Worm (Caenorhabditis elegans): ENCODE results near the gene T27A1.3.
"Not testable (repeated sequence)": the region's sequence is repeated elsewhere in the genome, so short reads cannot be mapped to it uniquely, and the experiment has no call there.

T27A1.3 gene

DNA sequence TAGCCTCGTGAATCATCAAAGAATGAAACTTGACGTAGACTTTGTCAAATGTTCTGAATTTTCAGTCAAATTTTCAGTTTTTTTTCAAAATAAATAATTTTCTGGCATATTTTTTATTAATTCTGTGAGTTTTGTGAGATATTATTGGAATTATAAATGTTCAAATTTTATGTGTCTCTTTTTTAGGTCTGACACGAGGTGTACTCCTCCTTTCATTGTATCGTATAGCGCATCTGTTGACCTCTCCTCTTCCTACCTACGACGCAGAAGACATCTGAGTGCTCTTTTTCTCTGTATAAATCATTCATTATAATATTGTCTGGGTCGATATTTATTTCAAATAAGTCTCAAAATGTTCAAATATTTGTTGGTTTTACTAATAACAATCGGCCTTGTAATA, at the start of gene T27A1.3:
TSS of gene T27A1.3 (plus strand) at position 301 of the 400 bp plus-strand sequence.
- not testable (repeated sequence) for TF ChIP-seq lsy-2 (tag; optimal IDR thresholded peaks at IDR 0.05); unc-55 (GFP tag; optimal IDR thresholded peaks at IDR 0.05); Y55F3AM.14 (GFP tag; optimal IDR thresholded peaks at IDR 0.05)

DNA sequence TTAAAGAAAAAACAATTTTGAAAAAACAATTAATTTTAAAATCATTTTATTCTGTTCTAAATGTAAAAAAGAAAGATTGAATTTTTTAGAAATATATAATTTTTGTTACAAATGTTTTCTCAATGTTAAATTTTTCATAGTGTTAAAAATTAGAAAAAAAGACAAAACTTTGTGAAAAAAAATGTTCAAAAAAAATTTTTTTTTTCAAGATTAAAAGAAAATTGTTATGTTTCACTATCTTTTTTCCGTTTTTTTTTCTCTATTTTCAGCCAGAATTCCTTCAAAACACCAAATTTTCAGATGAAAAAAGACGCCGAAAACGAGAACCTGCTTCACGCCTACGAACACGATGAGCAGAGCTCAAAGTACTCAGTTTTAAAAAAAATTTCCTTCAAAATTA, 40.2 kb upstream of the T27A1.3 start, which contains the start of gene sms-5:
TSS of gene sms-5 (plus strand) at position 301 of the 400 bp plus-strand sequence.
- no peak for TF ChIP-seq mdl-1 (tag; optimal IDR thresholded peaks at IDR 0.05)
- no peak for TF ChIP-seq elt-1 (tag; optimal IDR thresholded peaks at IDR 0.05)

DNA sequence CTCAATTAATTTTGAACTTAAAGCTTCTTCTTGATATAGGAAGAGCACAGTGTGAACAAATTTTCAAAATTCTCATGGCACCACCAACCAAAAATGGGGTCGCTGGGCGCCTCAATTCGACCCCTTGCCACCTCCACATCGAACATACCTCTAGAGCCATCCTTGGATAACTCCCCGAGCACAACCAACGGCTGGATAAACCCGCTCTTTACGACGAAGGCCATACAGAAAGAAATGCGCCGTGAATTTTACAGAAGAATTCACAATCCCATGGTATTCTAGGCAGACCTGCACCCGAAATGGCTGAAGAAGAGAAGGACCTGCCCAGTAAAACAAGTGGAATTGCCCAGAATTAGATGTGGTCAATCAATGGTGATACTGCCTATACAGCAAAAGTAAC, 32.7 kb upstream of the T27A1.3 start:
- TF ChIP-seq ZK546.5 (tag; optimal IDR thresholded peaks at IDR 0.05), result no peak
- TF ChIP-seq nhr-77 (tag; optimal IDR thresholded peaks at IDR 0.05), result no peak

- no peak for TF ChIP-seq sma-9 (GFP tag; optimal IDR thresholded peaks at IDR 0.05)
- TF ChIP-seq sma-9 (tag; optimal IDR thresholded peaks at IDR 0.05), result no peak
- peak; percentile 30 for TF ChIP-seq crh-2 (tag; optimal IDR thresholded peaks at IDR 0.05)
- peak; percentile 39 for TF ChIP-seq F13H6.1 (tag; optimal IDR thresholded peaks at IDR 0.05)
- no peak for TF ChIP-seq ceh-82 (tag; optimal IDR thresholded peaks at IDR 0.05)
- TF ChIP-seq elt-1 (tag; optimal IDR thresholded peaks at IDR 0.05), result no peak
- peak; percentile 5 for TF ChIP-seq nhr-6 (tag; optimal IDR thresholded peaks at IDR 0.05)
- peak; percentile 63 to 81 for TF ChIP-seq lsy-2 (tag; optimal IDR thresholded peaks at IDR 0.05)
- TF ChIP-seq Y55F3AM.14 (GFP tag; optimal IDR thresholded peaks at IDR 0.05), result no peak
- peak; percentile 52 for TF ChIP-seq nhr-129 (tag; optimal IDR thresholded peaks at IDR 0.05)
- TF ChIP-seq mab-5 (tag; optimal IDR thresholded peaks at IDR 0.05), result peak; percentile 17
- no peak for TF ChIP-seq nhr-10 (tag; optimal IDR thresholded peaks at IDR 0.05)
- peak; percentile 46 for TF ChIP-seq lin-13 (GFP tag; optimal IDR thresholded peaks at IDR 0.05)
- TF ChIP-seq mdl-1 (tag; optimal IDR thresholded peaks at IDR 0.05), result no peak
- TF ChIP-seq lin-39 (tag; optimal IDR thresholded peaks at IDR 0.05), result no peak
- TF ChIP-seq unc-55 (GFP tag; optimal IDR thresholded peaks at IDR 0.05), result peak; percentile 68
- peak; percentile 82 for TF ChIP-seq gmeb-1 (tag; optimal IDR thresholded peaks at IDR 0.05)
- TF ChIP-seq nhr-21 (tag; optimal IDR thresholded peaks at IDR 0.05), result peak; percentile 18
- TF ChIP-seq sma-3 (GFP tag; optimal IDR thresholded peaks at IDR 0.05), result peak; percentile 42
- TF ChIP-seq ZK546.5 (tag; optimal IDR thresholded peaks at IDR 0.05), result no peak
These were observed 29.3 kb upstream of the T27A1.3 start for ce11 chrII:506069-506468.

ce11 chrII:508603-509002, 26.7 kb upstream of the T27A1.3 start:
- no peak for TF ChIP-seq nhr-77 (tag; optimal IDR thresholded peaks at IDR 0.05)
- TF ChIP-seq sma-3 (GFP tag; optimal IDR thresholded peaks at IDR 0.05), result no peak
- no peak for TF ChIP-seq R02D3.7 (tag; optimal IDR thresholded peaks at IDR 0.05)
- no peak for TF ChIP-seq dmd-4 (tag; optimal IDR thresholded peaks at IDR 0.05)
- no peak for TF ChIP-seq nhr-6 (tag; optimal IDR thresholded peaks at IDR 0.05)
- TF ChIP-seq crh-2 (tag; optimal IDR thresholded peaks at IDR 0.05), result no peak
- no peak for TF ChIP-seq ztf-11 (tag; optimal IDR thresholded peaks at IDR 0.05)

DNA sequence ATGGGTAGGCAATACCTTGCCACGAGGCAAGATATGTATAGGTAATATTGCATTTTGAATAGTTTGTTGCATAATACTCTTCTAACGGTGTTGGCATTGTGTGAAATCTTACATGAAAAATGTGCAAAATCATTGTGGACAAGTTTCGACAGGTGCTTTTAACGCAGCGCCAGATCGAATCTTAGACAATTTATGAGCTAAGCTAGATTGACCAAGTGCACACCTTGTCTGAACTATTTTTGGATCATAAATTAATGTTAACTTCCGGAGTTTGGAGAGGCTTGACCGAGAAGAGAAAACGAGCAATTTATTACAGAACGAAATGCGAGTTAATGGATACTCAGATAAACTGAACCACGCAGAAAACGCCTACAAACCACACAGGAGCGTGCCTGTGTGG, 26.1 kb upstream of the T27A1.3 start, which contains the start of gene srh-105:
TSS of gene srh-105 (minus strand) at position 101 of the 400 bp plus-strand sequence.
- TF ChIP-seq elt-1 (tag; optimal IDR thresholded peaks at IDR 0.05) (no peak), nhr-25 (tag; optimal IDR thresholded peaks at IDR 0.05) (no peak), mbf-1 (tag; optimal IDR thresholded peaks at IDR 0.05) (no peak), Y55F3AM.14 (GFP tag; optimal IDR thresholded peaks at IDR 0.05) (no peak), ZK546.5 (tag; optimal IDR thresholded peaks at IDR 0.05) (no peak)

- no peak for TF ChIP-seq unc-62 (GFP tag; optimal IDR thresholded peaks at IDR 0.05)
- TF ChIP-seq unc-55 (GFP tag; optimal IDR thresholded peaks at IDR 0.05), result peak; percentile 43
- no peak for TF ChIP-seq nhr-12 (tag; optimal IDR thresholded peaks at IDR 0.05)
- no peak for TF ChIP-seq ztf-1 (GFP tag; conservative IDR thresholded peaks at IDR 0.05)
- TF ChIP-seq mab-5 (tag; optimal IDR thresholded peaks at IDR 0.05), result peak; percentile 48
- TF ChIP-seq nhr-11 (tag; optimal IDR thresholded peaks at IDR 0.05), result no peak
- no peak for TF ChIP-seq lin-39 (tag; optimal IDR thresholded peaks at IDR 0.05)
- no peak for TF ChIP-seq ama-1 (optimal IDR thresholded peaks at IDR 0.05)
- TF ChIP-seq C34F6.9 (tag; optimal IDR thresholded peaks at IDR 0.05), result no peak
- TF ChIP-seq sma-9 (GFP tag; optimal IDR thresholded peaks at IDR 0.05), result no peak
- no peak for TF ChIP-seq sma-9 (tag; optimal IDR thresholded peaks at IDR 0.05)
- no peak for TF ChIP-seq nhr-77 (tag; optimal IDR thresholded peaks at IDR 0.05)
- TF ChIP-seq crh-2 (tag; optimal IDR thresholded peaks at IDR 0.05), result no peak
- no peak for TF ChIP-seq ztf-4 (tag; optimal IDR thresholded peaks at IDR 0.05)
- no peak for TF ChIP-seq gmeb-1 (tag; optimal IDR thresholded peaks at IDR 0.05)
- TF ChIP-seq mbf-1 (tag; optimal IDR thresholded peaks at IDR 0.05), result no peak
- TF ChIP-seq blmp-1 (tag; optimal IDR thresholded peaks at IDR 0.05; ENCODE audit: insufficient read depth), result no peak
These were observed 23.4 kb upstream of the T27A1.3 start for ce11 chrII:511968-512367.
